Worm (Caenorhabditis elegans) whole organism, late embryonic: Measurements from ENCODE around the gene eelo-2.

Experiments used
- C38D4.7 ChIP-seq: fragments of 200-800 bp; sonication (Bioruptor generic); optimal IDR thresholded peaks from 2 replicates; lab custom pipeline; 2018; ENCODE audit warnings: mild to moderate bottlenecking, missing genetic modification characterization, moderate library complexity, missing compliant biosample characterization
- F13H6.1 ChIP-seq: sonication (generic microtip); optimal IDR thresholded peaks from 2 replicates; lab custom pipeline; 2016; ENCODE audit warnings: missing genetic modification characterization, missing compliant biosample characterization
- K09A11.1 ChIP-seq: sonication (generic microtip); optimal IDR thresholded peaks from 2 replicates; lab custom pipeline; 2017; ENCODE audit warnings: antibody characterized with exemption, mild to moderate bottlenecking, missing genetic modification characterization, missing compliant biosample characterization; ENCODE audit not compliant: insufficient read depth
- T23F11.4 ChIP-seq: fragments of 200-800 bp; sonication (Bioruptor generic); optimal IDR thresholded peaks from 2 replicates; lab custom pipeline; 2018; ENCODE audit warnings: mild to moderate bottlenecking, missing genetic modification characterization, missing compliant biosample characterization
- Y22D7AL.16 ChIP-seq: sonication (generic microtip); optimal IDR thresholded peaks from 2 replicates; lab custom pipeline; 2016; ENCODE audit warnings: missing genetic modification characterization, missing compliant biosample characterization
- ahr-1 ChIP-seq: sonication (generic microtip); optimal IDR thresholded peaks from 2 replicates; lab custom pipeline; 2016; ENCODE audit warnings: missing genetic modification characterization, missing compliant biosample characterization
- ceh-14 ChIP-seq: sonication (generic microtip); optimal IDR thresholded peaks from 2 replicates; lab custom pipeline; 2016; ENCODE audit warnings: missing genotype, missing genetic modification characterization, missing compliant biosample characterization
- ceh-18 ChIP-seq: sonication (generic microtip); optimal IDR thresholded peaks from 2 replicates; lab custom pipeline; 2016; ENCODE audit warnings: missing genetic modification characterization, missing compliant biosample characterization
- ceh-19 ChIP-seq: fragments of 200-800 bp; sonication (Bioruptor generic); optimal IDR thresholded peaks from 2 replicates; lab custom pipeline; 2018; ENCODE audit warnings: mild to moderate bottlenecking, missing genetic modification characterization, missing compliant biosample characterization
- ceh-22 ChIP-seq: sonication (generic microtip); optimal IDR thresholded peaks from 2 replicates; lab custom pipeline; 2017; ENCODE audit warnings: missing biosample characterization, missing genetic modification characterization
- ceh-24 ChIP-seq: sonication (generic microtip); optimal IDR thresholded peaks from 2 replicates; lab custom pipeline; 2016; ENCODE audit warnings: mild to moderate bottlenecking, missing genetic modification characterization, missing compliant biosample characterization
- ceh-30 ChIP-seq: fragments of 150-350 bp; optimal IDR thresholded peaks from 2 replicates; lab custom pipeline; 2014; ENCODE audit warnings: missing biosample characterization, missing genetic modification characterization
- ceh-31 ChIP-seq: sonication (generic microtip); optimal IDR thresholded peaks from 2 replicates; lab custom pipeline; 2016; ENCODE audit warnings: missing genetic modification characterization, missing compliant biosample characterization
- ceh-34 ChIP-seq: sonication (generic microtip); optimal IDR thresholded peaks from 2 replicates; lab custom pipeline; 2016; ENCODE audit warnings: mild to moderate bottlenecking, missing genetic modification characterization, missing compliant biosample characterization
- ceh-45 ChIP-seq: fragments of 200-800 bp; sonication (Bioruptor generic); IDR thresholded peaks from 2 replicates; pipeline ENCODE4 v1.3.6; 2022; ENCODE audit warnings: missing genetic modification reagents, missing genetic modification characterization, missing compliant biosample characterization
- ceh-6 ChIP-seq: fragments of 200-800 bp; sonication (Bioruptor generic); optimal IDR thresholded peaks from 2 replicates; lab custom pipeline; 2018; ENCODE audit warnings: mild to moderate bottlenecking, missing genetic modification characterization, missing compliant biosample characterization
- che-1 ChIP-seq: sonication (generic microtip); optimal IDR thresholded peaks from 2 replicates; lab custom pipeline; 2016; ENCODE audit warnings: mild to moderate bottlenecking, missing genetic modification characterization, missing compliant biosample characterization
- elt-4 ChIP-seq: sonication (generic microtip); optimal IDR thresholded peaks from 2 replicates; lab custom pipeline; 2016; ENCODE audit warnings: missing genetic modification characterization, missing compliant biosample characterization
- eyg-1 ChIP-seq: sonication (generic microtip); optimal IDR thresholded peaks from 2 replicates; lab custom pipeline; 2016; ENCODE audit warnings: missing genotype, missing genetic modification characterization, missing compliant biosample characterization
- fax-1 ChIP-seq: sonication (generic microtip); optimal IDR thresholded peaks from 2 replicates; lab custom pipeline; 2016; ENCODE audit warnings: missing genotype, missing genetic modification characterization, missing compliant biosample characterization
- fkh-6 ChIP-seq: sonication (generic microtip); optimal IDR thresholded peaks from 2 replicates; lab custom pipeline; 2016; ENCODE audit warnings: missing genetic modification characterization, missing compliant biosample characterization
- hlh-6 ChIP-seq: sonication (generic microtip); optimal IDR thresholded peaks from 2 replicates; lab custom pipeline; 2016; ENCODE audit warnings: missing genotype, missing genetic modification characterization, missing compliant biosample characterization
- hlh-8 ChIP-seq: sonication (generic microtip); optimal IDR thresholded peaks from 2 replicates; lab custom pipeline; 2016; ENCODE audit warnings: missing genotype, missing genetic modification characterization, missing compliant biosample characterization
- madf-2 ChIP-seq: sonication (generic microtip); optimal IDR thresholded peaks from 2 replicates; lab custom pipeline; 2017; ENCODE audit warnings: missing genetic modification characterization, missing compliant biosample characterization
- mec-3 ChIP-seq: sonication (generic microtip); optimal IDR thresholded peaks from 2 replicates; lab custom pipeline; 2016; ENCODE audit warnings: borderline replicate concordance, missing genetic modification characterization, missing compliant biosample characterization
- nfya-1 ChIP-seq: sonication (generic microtip); optimal IDR thresholded peaks from 2 replicates; lab custom pipeline; 2017; ENCODE audit warnings: missing genetic modification characterization, mild to moderate bottlenecking, missing compliant biosample characterization, antibody characterized with exemption, moderate library complexity
- pag-3 ChIP-seq: sonication (generic microtip); optimal IDR thresholded peaks from 2 replicates; lab custom pipeline; 2016; ENCODE audit warnings: missing compliant biosample characterization, missing genetic modification characterization, borderline replicate concordance
- pax-1 ChIP-seq: fragments of 150-350 bp; optimal IDR thresholded peaks from 2 replicates; lab custom pipeline; 2014; ENCODE audit warnings: missing biosample characterization, missing genetic modification characterization
- pha-2 ChIP-seq: sonication (generic microtip); optimal IDR thresholded peaks from 2 replicates; lab custom pipeline; 2017; ENCODE audit warnings: mild to moderate bottlenecking, missing genetic modification characterization, missing compliant biosample characterization
- pha-4 ChIP-seq: fragments of 150-350 bp; optimal IDR thresholded peaks from 2 replicates; lab custom pipeline; 2018; ENCODE audit warnings: missing biosample characterization, missing genetic modification reagents, missing genetic modification characterization
- pqm-1 ChIP-seq: sonication (generic microtip); optimal IDR thresholded peaks from 2 replicates; lab custom pipeline; 2016; ENCODE audit warnings: missing genetic modification characterization, missing compliant biosample characterization
- pros-1 ChIP-seq: fragments of 150-350 bp; optimal IDR thresholded peaks from 2 replicates; lab custom pipeline; 2014; ENCODE audit warnings: missing biosample characterization, missing genetic modification reagents, missing genetic modification characterization
- ref-2 ChIP-seq: sonication (generic microtip); optimal IDR thresholded peaks from 2 replicates; lab custom pipeline; 2016; ENCODE audit warnings: missing genetic modification characterization, missing compliant biosample characterization
- rnt-1 ChIP-seq: sonication (generic microtip); optimal IDR thresholded peaks from 2 replicates; lab custom pipeline; 2016; ENCODE audit warnings: missing genetic modification characterization, missing compliant biosample characterization
- sdc-2 ChIP-seq: sonication (generic microtip); optimal IDR thresholded peaks from 2 replicates; lab custom pipeline; 2016; ENCODE audit warnings: missing genotype, missing genetic modification characterization, missing compliant biosample characterization
- sox-2 ChIP-seq: fragments of 200-800 bp; sonication (Bioruptor generic); IDR thresholded peaks from 2 replicates; pipeline ENCODE4 v1.3.6; 2022; ENCODE audit warnings: missing genetic modification reagents, missing genetic modification characterization, missing compliant biosample characterization
- sox-4 ChIP-seq: sonication (generic microtip); optimal IDR thresholded peaks from 2 replicates; lab custom pipeline; 2017; ENCODE audit warnings: mild to moderate bottlenecking, missing genetic modification characterization, inconsistent platforms, missing compliant biosample characterization
- syd-9 ChIP-seq: sonication (generic microtip); optimal IDR thresholded peaks from 2 replicates; lab custom pipeline; 2016; ENCODE audit warnings: mild to moderate bottlenecking, missing genetic modification characterization, moderate library complexity, missing compliant biosample characterization
- tbx-2 ChIP-seq: sonication (generic microtip); optimal IDR thresholded peaks from 2 replicates; lab custom pipeline; 2016; ENCODE audit warnings: missing genetic modification characterization, missing compliant biosample characterization
- ttx-3 ChIP-seq: sonication (generic microtip); optimal IDR thresholded peaks from 2 replicates; lab custom pipeline; 2016; ENCODE audit warnings: missing genetic modification reagents, missing genetic modification characterization, missing compliant biosample characterization
- unc-3 ChIP-seq, 2 experiments: fragments of 200-800 bp in 1 of 2; sonication (Bioruptor generic) in 1 of 2; sonication (generic microtip) in 1 of 2; conservative IDR thresholded peaks in 1 of 2; optimal IDR thresholded peaks in 1 of 2; 2 replicates each; pipeline versions ENCODE4 v1.3.6 to Lab custom; 2016 to 2022; ENCODE audit warnings: missing compliant biosample characterization in 2 of 2, missing genetic modification characterization in 2 of 2, missing genetic modification reagents in 1 of 2
- unc-42 ChIP-seq: sonication (generic microtip); optimal IDR thresholded peaks from 2 replicates; lab custom pipeline; 2016; ENCODE audit warnings: missing genotype, missing genetic modification characterization, missing compliant biosample characterization
- unc-55 ChIP-seq: sonication (generic microtip); optimal IDR thresholded peaks from 2 replicates; lab custom pipeline; 2017; ENCODE audit warnings: missing biosample characterization, missing genetic modification reagents, missing genetic modification characterization
- zip-5 ChIP-seq: sonication (generic microtip); optimal IDR thresholded peaks from 2 replicates; lab custom pipeline; 2016; ENCODE audit warnings: missing genetic modification characterization, missing compliant biosample characterization

Gene eelo-2

DNA sequence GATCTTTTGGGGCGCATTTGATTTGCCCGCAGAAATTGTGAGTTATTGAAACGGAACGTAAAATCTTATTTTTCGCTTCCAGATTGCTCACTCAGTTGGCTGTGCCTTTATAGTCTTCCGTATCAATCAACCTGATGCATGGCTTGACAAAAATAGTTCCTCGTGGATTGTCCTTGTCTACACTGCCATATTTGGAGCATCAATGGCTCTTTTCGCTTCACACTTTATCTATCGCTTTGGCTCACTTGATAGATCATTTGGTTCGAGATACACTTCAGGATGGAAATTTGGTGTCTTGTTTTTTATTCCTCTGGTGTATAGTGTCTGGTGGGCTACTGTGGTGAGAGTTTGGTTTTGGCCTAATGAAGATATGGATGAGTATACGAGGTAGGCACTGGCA lies 15.8 kb downstream of the eelo-2 start:
- no peak for TF ChIP-seq zip-5
- TF ChIP-seq sdc-2 (tag; lab: Kevin White, UChicago) = no peak
- no peak for TF ChIP-seq sox-4 (tag; lab: Kevin White, UChicago)
- TF ChIP-seq unc-3 (GFP tag; conservative IDR thresholded peaks at IDR 0.05; lab: Robert Waterston, UW) = no peak
- no peak for TF ChIP-seq unc-3 (tag; optimal IDR thresholded peaks at IDR 0.05; lab: Kevin White, UChicago)
- TF ChIP-seq ceh-30 = no peak
- TF ChIP-seq sox-2 (GFP tag; lab: Robert Waterston, UW) = no peak
- TF ChIP-seq fax-1 = no peak
- no peak for TF ChIP-seq T23F11.4 (GFP tag; lab: Kevin White, UChicago)
- no peak for TF ChIP-seq Y22D7AL.16 (tag; lab: Kevin White, UChicago)
- no peak for TF ChIP-seq ceh-24 (tag; lab: Kevin White, UChicago)
- no peak for TF ChIP-seq pros-1 (tag; lab: Kevin White, UChicago)
- no peak for TF ChIP-seq ceh-19 (GFP tag; lab: Kevin White, UChicago)

DNA sequence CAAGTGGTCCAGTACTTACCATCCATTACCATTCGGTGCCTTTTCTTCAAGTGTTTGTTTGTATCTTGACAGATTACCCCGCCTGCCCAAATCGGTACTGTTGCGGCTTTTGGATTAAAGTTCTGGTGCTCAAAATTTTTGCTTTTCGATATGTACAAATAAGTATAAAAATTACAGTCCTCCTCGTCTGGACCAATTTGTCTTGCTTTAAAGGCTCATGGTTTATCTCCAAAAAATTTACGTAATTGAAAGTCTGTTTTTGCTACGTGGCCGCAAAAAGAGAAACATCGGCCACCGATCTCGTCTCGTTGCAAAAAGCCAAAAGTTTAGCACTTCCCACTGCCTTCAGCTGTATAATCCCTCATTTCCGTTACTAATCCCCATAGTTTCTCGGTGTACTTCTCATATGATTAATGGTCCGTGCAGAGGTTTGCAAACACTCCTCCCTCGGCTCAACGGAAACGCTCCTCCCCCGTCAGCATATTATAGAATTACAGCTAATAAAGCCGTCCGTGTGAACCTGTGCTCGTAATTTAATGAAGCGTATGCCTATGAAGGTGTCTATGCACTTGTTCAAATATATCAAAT lies 17.5 kb downstream of the eelo-2 start:
- TF ChIP-seq ref-2 (tag; lab: Kevin White, UChicago) (no peak), unc-42 (peak; percentile 8)

DNA sequence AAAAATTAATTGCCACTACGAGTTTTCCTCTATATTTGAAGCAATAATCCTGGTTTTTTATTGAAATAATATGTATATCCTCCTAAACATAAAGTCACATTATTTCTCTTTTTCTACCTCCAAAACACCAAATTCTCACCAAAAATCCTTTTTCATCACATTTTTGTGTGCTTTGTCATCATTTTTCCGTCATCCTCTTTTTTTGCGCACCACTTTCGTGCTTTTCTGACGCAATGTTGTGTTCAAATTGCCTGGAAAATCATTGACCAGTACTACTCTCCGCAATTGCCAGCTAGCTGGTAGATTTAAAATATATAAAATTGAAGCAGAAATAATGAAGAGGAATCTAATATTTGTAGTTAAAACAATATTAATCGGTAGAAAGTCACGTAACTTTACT lies 18.1 kb downstream of the eelo-2 start:
- TF ChIP-seq ttx-3 (tag; lab: Kevin White, UChicago) = no peak
- no peak for TF ChIP-seq mec-3 (tag; lab: Kevin White, UChicago)
- no peak for TF ChIP-seq madf-2 (tag; lab: Kevin White, UChicago)
- TF ChIP-seq pag-3 (tag; lab: Kevin White, UChicago) = no peak
- no peak for TF ChIP-seq tbx-2 (tag; lab: Kevin White, UChicago)
- no peak for TF ChIP-seq zip-5
- TF ChIP-seq che-1 (tag; lab: Kevin White, UChicago) = no peak
- TF ChIP-seq C38D4.7 (GFP tag; lab: Kevin White, UChicago) = no peak
- TF ChIP-seq ceh-22 = no peak

DNA sequence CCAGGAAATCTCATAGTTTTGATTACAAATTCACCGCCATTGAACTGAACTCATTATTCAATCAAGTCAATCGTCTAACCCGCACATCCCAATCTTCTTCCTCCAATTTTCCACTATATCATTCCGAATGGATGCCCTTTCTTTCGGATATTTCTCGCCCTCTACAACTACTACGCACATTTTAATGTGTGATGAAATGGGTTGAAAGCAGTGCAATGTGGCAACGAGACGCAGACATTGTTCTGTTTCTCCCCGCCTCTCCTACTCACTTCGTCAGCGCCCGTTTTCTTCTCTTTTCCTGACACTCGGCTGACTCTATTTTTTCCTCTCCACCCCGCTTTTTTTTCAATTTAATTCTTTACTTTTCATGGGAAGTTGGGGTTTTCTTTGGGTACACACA lies 18.7 kb downstream of the eelo-2 start:
- TF ChIP-seq unc-42 (peak; percentile 93), ceh-45 (GFP tag; lab: Robert Waterston, UW) (no peak), ceh-18 (tag; lab: Kevin White, UChicago) (peak; percentile 44), sox-4 (tag; lab: Kevin White, UChicago) (no peak), hlh-6 (tag; lab: Kevin White, UChicago) (no peak), pax-1 (tag; lab: Kevin White, UChicago) (no peak), tbx-2 (tag; lab: Kevin White, UChicago) (peak; percentile 69), K09A11.1 (peak; percentile 5), rnt-1 (peak; percentile 65), pha-2 (tag; lab: Kevin White, UChicago) (no peak), sdc-2 (tag; lab: Kevin White, UChicago) (no peak), pha-4 (tag; lab: Kevin White, UChicago) (no peak), eyg-1 (no peak), ceh-6 (no peak), hlh-8 (tag; lab: Kevin White, UChicago) (no peak), fkh-6 (tag; lab: Kevin White, UChicago) (peak; percentile 74), ceh-34 (tag; lab: Kevin White, UChicago) (no peak), ceh-31 (tag; lab: Kevin White, UChicago) (peak; percentile 53), ceh-22 (no peak), nfya-1 (tag; lab: Kevin White, UChicago) (peak; percentile 53), syd-9 (tag; lab: Kevin White, UChicago) (peak; percentile 36), pqm-1 (tag; lab: Kevin White, UChicago) (no peak), ahr-1 (tag; lab: Kevin White, UChicago) (no peak), F13H6.1 (tag; lab: Kevin White, UChicago) (peak; percentile 31), ceh-14 (tag; lab: Kevin White, UChicago) (peak; percentile 48), zip-5 (no peak), unc-55 (GFP tag; lab: Kevin White, UChicago) (peak; percentile 84), elt-4 (tag; lab: Kevin White, UChicago) (no peak), Y22D7AL.16 (tag; lab: Kevin White, UChicago) (no peak), pag-3 (tag; lab: Kevin White, UChicago) (no peak)
